Worm (Caenorhabditis elegans): Measurements from ENCODE around the gene try-14.
A peak's percentile ranks its signal among the peaks of the same experiment; 100 is the strongest.

The try-14 gene

DNA sequence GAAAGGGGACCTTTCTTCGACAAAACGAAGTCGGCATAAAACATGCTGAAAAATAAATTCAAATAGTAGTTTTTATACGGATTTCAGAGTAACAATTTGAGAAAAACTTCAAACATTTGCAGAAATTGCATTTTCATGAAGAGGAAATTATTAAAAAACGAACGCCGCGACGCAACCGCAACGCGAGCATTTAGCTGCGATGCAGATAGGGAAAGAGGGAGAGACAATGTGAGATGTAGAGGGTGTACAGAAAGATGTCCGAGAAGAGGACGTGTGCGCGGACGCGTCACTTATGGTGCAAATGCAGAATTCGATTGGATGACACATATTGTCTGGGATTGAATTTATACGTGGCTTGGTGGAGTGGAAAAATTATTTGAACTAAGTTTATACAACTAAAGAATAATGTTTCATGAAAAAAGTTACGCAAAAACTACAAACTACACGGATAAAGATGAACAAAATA, 20.4 kb downstream of the try-14 start, which contains the start of gene coh-1 (continued):
- peak; percentile 38 for TF ChIP-seq jun-1 (tag; optimal IDR thresholded peaks at IDR 0.05)
- TF ChIP-seq ztf-4 (tag; optimal IDR thresholded peaks at IDR 0.05): no peak
- peak; percentile 45 for TF ChIP-seq lin-15B (tag; optimal IDR thresholded peaks at IDR 0.05)
- peak; percentile 68 for TF ChIP-seq nhr-25 (tag; optimal IDR thresholded peaks at IDR 0.05)
- peak; percentile 78 for TF ChIP-seq lin-39 (tag; optimal IDR thresholded peaks at IDR 0.05)
- TF ChIP-seq skn-1 (tag; optimal IDR thresholded peaks at IDR 0.05): peak; percentile 1
- TF ChIP-seq snpc-4 (tag; optimal IDR thresholded peaks at IDR 0.05): peak; percentile 37
- TF ChIP-seq eor-1 (tag; optimal IDR thresholded peaks at IDR 0.05): no peak

DNA sequence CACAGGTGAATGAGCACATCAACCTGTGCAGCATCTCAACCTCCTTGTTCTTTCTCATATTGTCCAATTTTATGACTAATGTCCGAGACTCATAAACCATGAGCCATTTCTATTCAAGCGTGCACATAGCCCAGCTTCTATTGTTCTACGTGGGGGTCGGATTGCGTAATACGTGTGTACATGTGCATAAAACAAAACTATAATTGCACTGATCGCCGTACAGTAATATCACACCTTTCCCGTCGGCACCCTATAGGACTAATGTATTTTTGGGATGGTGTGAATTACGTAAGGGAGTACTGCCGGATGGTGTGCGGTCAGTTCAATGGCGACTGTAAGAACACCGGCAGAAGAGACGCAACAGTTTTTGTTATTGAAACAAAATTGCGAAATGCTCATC, 25.5 kb downstream of the try-14 start:
- TF ChIP-seq nhr-77 (tag; optimal IDR thresholded peaks at IDR 0.05) (no peak), nhr-11 (tag; optimal IDR thresholded peaks at IDR 0.05) (no peak), mml-1 (tag; optimal IDR thresholded peaks at IDR 0.05) (no peak), ZK546.5 (tag; optimal IDR thresholded peaks at IDR 0.05) (no peak), nfya-1 (tag; optimal IDR thresholded peaks at IDR 0.05; ENCODE audit: insufficient read depth) (no peak), lsy-12 (tag; optimal IDR thresholded peaks at IDR 0.05) (no peak), nhr-237 (tag; optimal IDR thresholded peaks at IDR 0.05) (no peak), pha-4 (tag; optimal IDR thresholded peaks at IDR 0.05) (no peak), lin-15B (tag; optimal IDR thresholded peaks at IDR 0.05) (no peak), nhr-43 (tag; optimal IDR thresholded peaks at IDR 0.05; ENCODE audit: poor library complexity, severe bottlenecking) (no peak), zag-1 (tag; optimal IDR thresholded peaks at IDR 0.05) (no peak), pqm-1 (tag; optimal IDR thresholded peaks at IDR 0.05) (no peak), ceh-82 (tag; optimal IDR thresholded peaks at IDR 0.05) (no peak), lin-39 (tag; optimal IDR thresholded peaks at IDR 0.05) (no peak), egl-27 (tag; optimal IDR thresholded peaks at IDR 0.05) (no peak), ama-1 (optimal IDR thresholded peaks at IDR 0.05) (no peak), fos-1 (tag; optimal IDR thresholded peaks at IDR 0.05) (no peak), hmg-11 (tag; optimal IDR thresholded peaks at IDR 0.05) (no peak), elt-3 (tag; optimal IDR thresholded peaks at IDR 0.05) (no peak)

DNA sequence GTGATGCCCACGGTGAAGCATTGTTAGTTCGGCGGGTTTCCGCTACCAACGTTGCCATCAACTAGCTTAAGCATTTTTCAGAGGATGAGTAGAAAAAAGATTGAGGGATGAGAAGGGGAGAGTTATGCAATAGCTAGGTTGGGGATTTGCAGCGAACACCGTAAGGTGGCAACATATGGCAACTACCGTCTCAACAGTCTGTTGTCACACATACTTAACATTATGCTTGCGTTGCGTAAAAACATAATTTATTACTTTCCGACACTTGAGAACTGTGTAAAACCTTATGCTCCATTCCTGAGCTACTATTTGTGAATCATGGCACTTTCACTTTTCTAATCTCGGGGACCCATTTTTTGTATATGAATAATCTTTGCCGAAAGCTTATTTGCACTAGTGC, 28.7 kb downstream of the try-14 start:
- no peak for TF ChIP-seq tbx-2 (tag; optimal IDR thresholded peaks at IDR 0.05)
- no peak for TF ChIP-seq fkh-2 (tag; optimal IDR thresholded peaks at IDR 0.05)
- TF ChIP-seq eor-1 (tag; optimal IDR thresholded peaks at IDR 0.05): no peak
- TF ChIP-seq skn-1 (tag; optimal IDR thresholded peaks at IDR 0.05): no peak
- TF ChIP-seq pqm-1 (tag; optimal IDR thresholded peaks at IDR 0.05): no peak
- TF ChIP-seq sea-2 (GFP tag; optimal IDR thresholded peaks at IDR 0.05): no peak
- TF ChIP-seq lsy-12 (tag; optimal IDR thresholded peaks at IDR 0.05): no peak
- TF ChIP-seq zag-1 (tag; optimal IDR thresholded peaks at IDR 0.05): no peak
- TF ChIP-seq lin-39 (tag; optimal IDR thresholded peaks at IDR 0.05): no peak
- no peak for TF ChIP-seq nhr-25 (tag; optimal IDR thresholded peaks at IDR 0.05)
- no peak for TF ChIP-seq unc-39 (tag; optimal IDR thresholded peaks at IDR 0.05)
- TF ChIP-seq elt-2 (tag; optimal IDR thresholded peaks at IDR 0.05): no peak
- no peak for TF ChIP-seq pha-4 (tag; optimal IDR thresholded peaks at IDR 0.05)
- TF ChIP-seq ceh-28 (tag; optimal IDR thresholded peaks at IDR 0.05): no peak
- no peak for TF ChIP-seq mdl-1 (tag; optimal IDR thresholded peaks at IDR 0.05)

DNA sequence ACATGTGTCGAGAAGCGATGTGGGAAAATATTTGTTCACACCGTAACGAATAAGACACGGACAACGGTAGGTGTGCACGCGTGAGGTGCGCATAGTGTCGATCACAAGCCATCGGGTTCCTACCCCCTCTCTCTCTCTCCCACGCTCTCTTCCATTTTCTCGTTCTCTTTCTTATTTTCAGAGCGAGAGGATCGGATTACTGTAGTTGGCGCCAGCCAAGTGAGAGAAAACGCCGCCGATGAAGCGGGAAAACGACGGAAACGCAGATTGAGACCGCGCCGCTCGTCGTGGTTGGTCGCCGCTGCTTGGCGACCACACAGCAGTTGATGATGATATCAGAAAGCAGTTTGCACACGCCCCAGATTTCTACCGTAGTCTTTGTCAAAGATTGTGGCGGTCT, 31.0 kb downstream of the try-14 start:
- no peak for TF ChIP-seq nhr-67 (tag; optimal IDR thresholded peaks at IDR 0.05)
- peak; percentile 92 for TF ChIP-seq nfya-1 (tag; optimal IDR thresholded peaks at IDR 0.05; ENCODE audit: insufficient read depth)

DNA sequence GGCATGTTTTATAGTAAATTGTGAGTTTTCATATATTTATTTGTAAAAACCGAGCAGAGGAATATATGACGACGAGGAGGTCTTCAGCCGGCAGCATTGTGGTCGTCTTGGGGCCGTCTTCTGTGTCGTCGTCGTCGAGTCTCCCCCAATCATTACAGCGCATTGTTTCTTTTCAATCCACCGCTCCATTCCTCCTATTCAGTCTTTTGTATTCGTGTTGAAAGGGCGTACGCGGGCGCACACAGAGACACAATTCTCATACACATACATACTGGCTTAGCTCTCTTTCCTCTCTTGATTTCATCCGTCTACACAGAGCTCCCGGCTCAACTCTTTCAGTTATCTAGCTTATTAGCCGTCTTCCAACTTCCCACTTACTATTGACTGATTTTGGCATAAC, 31.8 kb downstream of the try-14 start, which contains the start of gene sox-2:
Gene sox-2 (minus strand): TSS at position 100 of the 400 bp plus-strand sequence.
- no peak for TF ChIP-seq tbx-2 (tag; optimal IDR thresholded peaks at IDR 0.05)
- no peak for TF ChIP-seq pha-4 (tag; optimal IDR thresholded peaks at IDR 0.05)
- TF ChIP-seq elt-3 (tag; optimal IDR thresholded peaks at IDR 0.05): no peak
- TF ChIP-seq skn-1 (tag; optimal IDR thresholded peaks at IDR 0.05): no peak
- TF ChIP-seq ztf-4 (tag; optimal IDR thresholded peaks at IDR 0.05): no peak
- TF ChIP-seq unc-39 (tag; optimal IDR thresholded peaks at IDR 0.05): no peak
- TF ChIP-seq fkh-2 (tag; optimal IDR thresholded peaks at IDR 0.05): no peak
- no peak for TF ChIP-seq ceh-16 (tag; optimal IDR thresholded peaks at IDR 0.05)
- no peak for TF ChIP-seq nhr-28 (tag; optimal IDR thresholded peaks at IDR 0.05)
- TF ChIP-seq ama-1 (optimal IDR thresholded peaks at IDR 0.05): no peak
- TF ChIP-seq zag-1 (tag; optimal IDR thresholded peaks at IDR 0.05): no peak
- TF ChIP-seq nhr-43 (tag; optimal IDR thresholded peaks at IDR 0.05; ENCODE audit: poor library complexity, severe bottlenecking): no peak
- TF ChIP-seq nhr-11 (tag; optimal IDR thresholded peaks at IDR 0.05): no peak
- TF ChIP-seq fkh-10 (GFP tag; optimal IDR thresholded peaks at IDR 0.05): no peak
- TF ChIP-seq eor-1 (tag; optimal IDR thresholded peaks at IDR 0.05): no peak
- TF ChIP-seq lin-15B (tag; optimal IDR thresholded peaks at IDR 0.05): no peak
- TF ChIP-seq lsy-12 (tag; optimal IDR thresholded peaks at IDR 0.05): no peak
